Worm (Caenorhabditis elegans) whole organism, L4 larva: ENCODE data around the gene ckb-1.

Source experiments
- aha-1 ChIP-seq: fragments of 150-350 bp; peaks from one replicate; lab custom pipeline; 2014; ENCODE audit warnings: missing biosample characterization, missing genetic modification characterization
- ama-1 ChIP-seq: fragments of 150-350 bp; optimal IDR thresholded peaks from 2 replicates; lab custom pipeline; 2014; ENCODE audit warnings: inconsistent platforms, mixed read lengths
- daf-12 ChIP-seq: fragments of 150-350 bp; optimal IDR thresholded peaks from 2 replicates; lab custom pipeline; 2014; ENCODE audit warnings: missing biosample characterization, missing genetic modification reagents, missing genetic modification characterization
- dpl-1 ChIP-seq: fragments of 150-350 bp; optimal IDR thresholded peaks from 2 replicates; lab custom pipeline; 2014; ENCODE audit warnings: missing biosample characterization, missing genetic modification reagents, missing genetic modification characterization
- nhr-237 ChIP-seq: sonication (generic microtip); optimal IDR thresholded peaks from 2 replicates; lab custom pipeline; 2017; ENCODE audit warnings: missing biosample characterization, missing genetic modification characterization
- nhr-77 ChIP-seq: fragments of 150-350 bp; optimal IDR thresholded peaks from 2 replicates; lab custom pipeline; 2014; ENCODE audit warnings: missing biosample characterization, missing genetic modification characterization
- skn-1 ChIP-seq: fragments of 150-350 bp; optimal IDR thresholded peaks from 2 replicates; lab custom pipeline; 2014; ENCODE audit warnings: missing biosample characterization, missing genetic modification characterization
- snpc-4 ChIP-seq: fragments of 150-350 bp; optimal IDR thresholded peaks from 2 replicates; lab custom pipeline; 2014; ENCODE audit warnings: missing biosample characterization, missing genetic modification characterization
- unc-39 ChIP-seq: sonication (generic microtip); optimal IDR thresholded peaks from 2 replicates; lab custom pipeline; 2017; ENCODE audit warnings: missing biosample characterization, missing genetic modification characterization
- zfp-2 ChIP-seq: sonication (generic microtip); optimal IDR thresholded peaks from 2 replicates; lab custom pipeline; 2016; ENCODE audit warnings: mild to moderate bottlenecking, missing genetic modification characterization, missing compliant biosample characterization

DNA sequence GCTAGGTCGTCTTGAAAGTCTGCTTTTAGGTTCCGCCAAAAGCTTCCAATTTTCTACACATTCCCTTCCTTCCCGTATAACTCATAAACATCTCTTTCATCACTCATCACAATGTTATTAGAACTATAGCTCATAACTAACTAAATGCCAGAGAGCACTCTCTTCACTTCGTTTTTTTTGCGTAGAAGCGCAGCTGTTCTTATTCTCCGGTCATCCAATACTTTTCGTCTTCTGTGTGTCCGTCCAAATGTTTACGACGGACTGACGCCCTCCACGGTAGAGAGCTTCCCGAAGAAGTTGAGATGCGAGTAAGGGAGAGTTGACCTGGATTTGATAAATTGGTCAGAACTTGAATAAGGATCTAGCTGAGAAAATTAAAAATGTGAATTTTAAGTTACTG, 5.9 kb upstream of the ckb-1 start:
- TF ChIP-seq ama-1 (lab: Kevin White, UChicago) (no peak), nhr-237 (tag; lab: Kevin White, UChicago) (no peak), skn-1 (tag; lab: Kevin White, UChicago) (no peak), unc-39 (tag; lab: Kevin White, UChicago) (no peak), daf-12 (no peak), snpc-4 (tag; lab: Kevin White, UChicago) (no peak), zfp-2 (tag; lab: Kevin White, UChicago) (no peak), aha-1 (tag; lab: Kevin White, UChicago) (peak; percentile 70), nhr-77 (tag; lab: Kevin White, UChicago) (no peak), dpl-1 (GFP tag; lab: Kevin White, UChicago) (no peak)
